Worm (Caenorhabditis elegans) whole organism, midembryonic: ENCODE measurements around the gene tsen-34.

ENCODE experiments used
- T22C8.4 ChIP-seq: fragments of 200-800 bp; sonication (Bioruptor generic); IDR thresholded peaks from 2 replicates; pipeline ENCODE4 v1.3.6; 2022; ENCODE audit warnings: missing genetic modification characterization, missing compliant biosample characterization
- cog-1 ChIP-seq: sonication (generic microtip); optimal IDR thresholded peaks from 2 replicates; lab custom pipeline; 2016; ENCODE audit warnings: missing genetic modification characterization, missing compliant biosample characterization
- flt-1 ChIP-seq: fragments of 200-800 bp; sonication (Bioruptor generic); IDR thresholded peaks from 2 replicates; pipeline ENCODE4 v1.3.6; 2022; ENCODE audit warnings: missing genetic modification characterization, missing compliant biosample characterization
- klf-2 ChIP-seq: fragments of 200-800 bp; sonication (Bioruptor generic); conservative IDR thresholded peaks from 2 replicates; pipeline ENCODE4 v1.3.6; 2022; ENCODE audit warnings: missing genetic modification reagents, missing genetic modification characterization, missing compliant biosample characterization
- med-1 ChIP-seq: sonication (generic microtip); optimal IDR thresholded peaks from 2 replicates; lab custom pipeline; 2017; ENCODE audit warnings: missing genetic modification characterization, mild to moderate bottlenecking, missing compliant biosample characterization, antibody characterized with exemption, missing genetic modification reagents; ENCODE audit not compliant: insufficient read depth
- ref-1 ChIP-seq: fragments of 200-800 bp; sonication (Bioruptor generic); conservative IDR thresholded peaks from 2 replicates; pipeline ENCODE4 v1.3.6; 2022; ENCODE audit warnings: missing genetic modification reagents, missing genetic modification characterization, missing compliant biosample characterization
- tab-1 ChIP-seq: fragments of 200-800 bp; sonication (Bioruptor generic); IDR thresholded peaks from 2 replicates; pipeline ENCODE4 v1.3.6; 2022; ENCODE audit warnings: missing genetic modification characterization, missing compliant biosample characterization
- ztf-23 ChIP-seq: fragments of 200-800 bp; sonication (Bioruptor generic); IDR thresholded peaks from 2 replicates; pipeline ENCODE4 v1.3.6; 2022; ENCODE audit warnings: missing genetic modification reagents, missing genetic modification characterization, missing compliant biosample characterization
- ztf-29 ChIP-seq: fragments of 200-800 bp; sonication (Bioruptor generic); IDR thresholded peaks from 2 replicates; pipeline ENCODE4 v1.3.6; 2022; ENCODE audit warnings: missing genetic modification reagents, missing genetic modification characterization, missing compliant biosample characterization

tsen-34 gene

ce11 chrIV:4152143-4152542 lies 26.1 kb upstream of the tsen-34 start, which contains the start of the genes K08D10.10 and R07C12.1:
TSS of gene K08D10.10 (plus strand) at chrIV:4152235.
TSS of gene R07C12.1 (plus strand) at chrIV:4152456.
- TF ChIP-seq med-1 (GFP tag; lab: Kevin White, UChicago) (no peak), ztf-23 (GFP tag; lab: Robert Waterston, UW) (no peak), flt-1 (GFP tag; lab: Robert Waterston, UW) (no peak), T22C8.4 (GFP tag; lab: Robert Waterston, UW) (no peak), ref-1 (GFP tag; lab: Robert Waterston, UW) (no peak), klf-2 (no peak), tab-1 (GFP tag; lab: Robert Waterston, UW) (no peak), cog-1 (tag; lab: Kevin White, UChicago) (no peak), ztf-29 (no peak)

ce11 chrIV:4154641-4155040 lies 23.6 kb upstream of the tsen-34 start, which contains the start of gene K08D10.14:
TSS of gene K08D10.14 (plus strand) at chrIV:4154941.
- TF ChIP-seq ref-1 (GFP tag; lab: Robert Waterston, UW) (no peak), T22C8.4 (GFP tag; lab: Robert Waterston, UW) (no peak), cog-1 (tag; lab: Kevin White, UChicago) (no peak), ztf-29 (no peak), tab-1 (GFP tag; lab: Robert Waterston, UW) (no peak), flt-1 (GFP tag; lab: Robert Waterston, UW) (no peak), klf-2 (no peak), ztf-23 (GFP tag; lab: Robert Waterston, UW) (no peak), med-1 (GFP tag; lab: Kevin White, UChicago) (no peak)

- TF ChIP-seq ztf-23 (GFP tag; lab: Robert Waterston, UW) (no peak), ref-1 (GFP tag; lab: Robert Waterston, UW) (no peak), tab-1 (GFP tag; lab: Robert Waterston, UW) (no peak), med-1 (GFP tag; lab: Kevin White, UChicago) (no peak), flt-1 (GFP tag; lab: Robert Waterston, UW) (no peak), klf-2 (no peak), ztf-29 (no peak), T22C8.4 (GFP tag; lab: Robert Waterston, UW) (no peak), cog-1 (tag; lab: Kevin White, UChicago) (no peak)
These were observed 16.1 kb upstream of the tsen-34 start, which contains the start of gene scrm-5 for ce11 chrIV:4162121-4162520. TSS of gene scrm-5 (plus strand) at chrIV:4162421.

ce11 chrIV:4164392-4164791 lies 13.9 kb upstream of the tsen-34 start, which contains the start of gene scrm-8:
TSS of gene scrm-8 (plus strand) at chrIV:4164692.
- no peak for TF ChIP-seq ref-1 (GFP tag; lab: Robert Waterston, UW)
- no peak for TF ChIP-seq klf-2
- no peak for TF ChIP-seq tab-1 (GFP tag; lab: Robert Waterston, UW)
- TF ChIP-seq med-1 (GFP tag; lab: Kevin White, UChicago), result no peak

ce11 chrIV:4167296-4167695 lies 11.0 kb upstream of the tsen-34 start:
- TF ChIP-seq med-1 (GFP tag; lab: Kevin White, UChicago) (no peak), ztf-23 (GFP tag; lab: Robert Waterston, UW) (no peak), ztf-29 (no peak), T22C8.4 (GFP tag; lab: Robert Waterston, UW) (no peak), klf-2 (no peak), flt-1 (GFP tag; lab: Robert Waterston, UW) (no peak), cog-1 (tag; lab: Kevin White, UChicago) (no peak), ref-1 (GFP tag; lab: Robert Waterston, UW) (no peak), tab-1 (GFP tag; lab: Robert Waterston, UW) (no peak)

ce11 chrIV:4171531-4172163 lies 6.6 kb upstream of the tsen-34 start, which contains the start of the genes K08D10.13 and rnp-2:
TSS of gene K08D10.13 (minus strand) at chrIV:4171581.
TSS of gene rnp-2 (plus strand) at chrIV:4172076.
- no peak for TF ChIP-seq ref-1 (GFP tag; lab: Robert Waterston, UW)
- no peak for TF ChIP-seq ztf-29
- TF ChIP-seq flt-1 (GFP tag; lab: Robert Waterston, UW), result peak; percentile 53; the same call in 1 of the 2 replicates
- 0 out of 2 replicates have a peak, but pooled peaks have one; percentile 11 for TF ChIP-seq ztf-23 (GFP tag; lab: Robert Waterston, UW)

- TF ChIP-seq klf-2, result no peak
- TF ChIP-seq T22C8.4 (GFP tag; lab: Robert Waterston, UW), result peak; percentile 54
- no peak for TF ChIP-seq ztf-23 (GFP tag; lab: Robert Waterston, UW)
- no peak for TF ChIP-seq tab-1 (GFP tag; lab: Robert Waterston, UW)
- no peak for TF ChIP-seq med-1 (GFP tag; lab: Kevin White, UChicago)
These were observed 6.0 kb upstream of the tsen-34 start for ce11 chrIV:4172242-4172641.

- no peak for TF ChIP-seq T22C8.4 (GFP tag; lab: Robert Waterston, UW)
These were observed 4.5 kb upstream of the tsen-34 start, which contains the start of gene rnp-3 for ce11 chrIV:4173789-4174188. TSS of gene rnp-3 (plus strand) at chrIV:4174089.

- TF ChIP-seq med-1 (GFP tag; lab: Kevin White, UChicago) (no peak), ztf-23 (GFP tag; lab: Robert Waterston, UW) (no peak), cog-1 (tag; lab: Kevin White, UChicago) (no peak), T22C8.4 (GFP tag; lab: Robert Waterston, UW) (no peak), flt-1 (GFP tag; lab: Robert Waterston, UW) (no peak), tab-1 (GFP tag; lab: Robert Waterston, UW) (no peak), klf-2 (no peak), ref-1 (GFP tag; lab: Robert Waterston, UW) (no peak), ztf-29 (no peak)
These were observed 2.2 kb upstream of the tsen-34 start, which contains the start of gene dnj-15 for ce11 chrIV:4176088-4176487. TSS of gene dnj-15 (plus strand) at chrIV:4176388.
